Worm (Caenorhabditis elegans) whole organism, mixed stage, embryonic: ENCODE results near the gene ZK896.1.

Experiments
- elt-3 ChIP-seq: fragments of 150-350 bp; optimal IDR thresholded peaks from 2 replicates; lab custom pipeline; 2014; ENCODE audit warnings: missing biosample characterization, missing genetic modification characterization
- ham-2 ChIP-seq: fragments of 200-800 bp; sonication (Bioruptor generic); optimal IDR thresholded peaks from 2 replicates; lab custom pipeline; 2018; ENCODE audit warnings: mild to moderate bottlenecking, missing genetic modification characterization, missing compliant biosample characterization
- pha-4 ChIP-seq: fragments of 150-350 bp; optimal IDR thresholded peaks from 2 replicates; lab custom pipeline; 2018; ENCODE audit warnings: missing biosample characterization, missing genetic modification reagents, missing genetic modification characterization
- snpc-4 ChIP-seq: fragments of 150-350 bp; optimal IDR thresholded peaks from 2 replicates; lab custom pipeline; 2014; ENCODE audit warnings: missing biosample characterization, missing genetic modification characterization
- tbx-8 ChIP-seq: fragments of 200-800 bp; sonication (Bioruptor generic); optimal IDR thresholded peaks from 2 replicates; lab custom pipeline; 2018; ENCODE audit warnings: mild to moderate bottlenecking, missing genetic modification characterization, moderate library complexity, missing compliant biosample characterization
- unc-120 ChIP-seq: sonication (generic microtip); optimal IDR thresholded peaks from 2 replicates; lab custom pipeline; 2017; ENCODE audit warnings: missing genetic modification characterization, missing compliant biosample characterization; ENCODE audit not compliant: poor library complexity, severe bottlenecking

- TF ChIP-seq elt-3 (tag; lab: Kevin White, UChicago): no peak
- TF ChIP-seq pha-4 (tag; lab: Kevin White, UChicago): no peak
- no peak for TF ChIP-seq tbx-8
- TF ChIP-seq unc-120 (tag; lab: Kevin White, UChicago): no peak
- TF ChIP-seq snpc-4: no peak
- TF ChIP-seq ham-2 (GFP tag; lab: Kevin White, UChicago): no peak
Observed at ce11 chrIV:12886012-12886411, 10.9 kb upstream of the ZK896.1 start.
